Fruit fly (Drosophila melanogaster) whole organism, prepupa: ENCODE measurements around the gene CG14143.

Experiments
- Blimp-1 ChIP-seq: fragments of 200-800 bp; sonication (Bioruptor generic); optimal IDR thresholded peaks from 3 replicates; lab custom pipeline; 2017; ENCODE audit warnings: missing biosample characterization, missing genetic modification characterization, mild to moderate bottlenecking, moderate library complexity, missing genetic modification reagents
- CG10631 ChIP-seq: fragments of 200-800 bp; sonication (Bioruptor generic); optimal IDR thresholded peaks from 2 replicates; lab custom pipeline; 2016; ENCODE audit warnings: missing biosample characterization, missing genetic modification characterization
- CG10669 ChIP-seq: fragments of 200-800 bp; sonication (Bioruptor generic); optimal IDR thresholded peaks from 3 replicates; lab custom pipeline; 2018; ENCODE audit warnings: missing biosample characterization, mild to moderate bottlenecking, missing genetic modification characterization, moderate library complexity
- CG11294 ChIP-seq: fragments of 200-800 bp; sonication (Bioruptor generic); IDR thresholded peaks from 2 replicates; pipeline ENCODE4 v1.3.6; 2022; ENCODE audit warnings: missing biosample characterization, missing genetic modification characterization
- CG11762 ChIP-seq: fragments of 200-800 bp; sonication (Bioruptor generic); optimal IDR thresholded peaks from 3 replicates; lab custom pipeline; 2016; ENCODE audit warnings: missing biosample characterization, missing genetic modification characterization; ENCODE audit not compliant: insufficient read depth
- CG11902 ChIP-seq: fragments of 200-800 bp; sonication (Bioruptor generic); optimal IDR thresholded peaks from 3 replicates; lab custom pipeline; 2016; ENCODE audit warnings: missing biosample characterization, missing genetic modification characterization
- CG15336 ChIP-seq: fragments of 200-800 bp; sonication (Bioruptor generic); IDR thresholded peaks from 2 replicates; pipeline ENCODE4 v1.3.6; 2022; ENCODE audit warnings: missing biosample characterization, missing genetic modification characterization
- CG3032 ChIP-seq: fragments of 200-800 bp; optimal IDR thresholded peaks from 2 replicates; lab custom pipeline; 2019; ENCODE audit warnings: missing biosample characterization, mild to moderate bottlenecking, missing genetic modification characterization, moderate library complexity
- CG32006 ChIP-seq: fragments of 200-800 bp; sonication (Bioruptor generic); optimal IDR thresholded peaks from 3 replicates; lab custom pipeline; 2017; ENCODE audit warnings: missing biosample characterization, mild to moderate bottlenecking, missing genetic modification characterization
- CG3919 ChIP-seq: fragments of 200-800 bp; sonication (Bioruptor generic); optimal IDR thresholded peaks from 3 replicates; lab custom pipeline; 2016; ENCODE audit warnings: missing biosample characterization, missing genetic modification characterization
- CG4318 ChIP-seq: fragments of 200-800 bp; sonication (Bioruptor generic); optimal IDR thresholded peaks from 3 replicates; lab custom pipeline; 2017; ENCODE audit warnings: missing biosample characterization, mild to moderate bottlenecking, missing genetic modification characterization
- CG6163 ChIP-seq: fragments of 200-800 bp; sonication (Bioruptor generic); IDR thresholded peaks from 3 replicates; pipeline ENCODE4 v1.3.6; 2022; ENCODE audit warnings: missing biosample characterization, missing genetic modification characterization
- CG6276 ChIP-seq: fragments of 200-800 bp; sonication (Bioruptor generic); optimal IDR thresholded peaks from 2 replicates; lab custom pipeline; 2017; ENCODE audit warnings: missing biosample characterization, mild to moderate bottlenecking, missing genetic modification characterization
- CG6792 ChIP-seq: fragments of 200-800 bp; sonication (Bioruptor generic); optimal IDR thresholded peaks from 3 replicates; lab custom pipeline; 2016; ENCODE audit warnings: missing biosample characterization, missing genetic modification characterization
- CG6808 ChIP-seq: fragments of 200-800 bp; sonication (Bioruptor generic); optimal IDR thresholded peaks from 3 replicates; lab custom pipeline; 2017; ENCODE audit warnings: missing biosample characterization, missing genetic modification characterization, mild to moderate bottlenecking, moderate library complexity, missing genetic modification reagents
- CG6854 ChIP-seq: fragments of 200-800 bp; sonication (Bioruptor generic); optimal IDR thresholded peaks from 2 replicates; lab custom pipeline; 2017; ENCODE audit warnings: missing biosample characterization, mild to moderate bottlenecking, missing genetic modification characterization
- CG8119 ChIP-seq: fragments of 200-800 bp; sonication (Bioruptor generic); IDR thresholded peaks from 3 replicates; pipeline ENCODE4 v1.3.6; 2022; ENCODE audit warnings: missing biosample characterization, missing genetic modification characterization
- CG8319 ChIP-seq: fragments of 200-800 bp; sonication (Bioruptor generic); optimal IDR thresholded peaks from 3 replicates; lab custom pipeline; 2016; ENCODE audit warnings: missing biosample characterization, missing genetic modification characterization
- CG9139 ChIP-seq: fragments of 200-800 bp; sonication (Bioruptor generic); optimal IDR thresholded peaks from 3 replicates; lab custom pipeline; 2017; ENCODE audit warnings: missing biosample characterization, mild to moderate bottlenecking, missing genetic modification characterization
- Eip75B ChIP-seq: fragments of 200-800 bp; sonication (Bioruptor generic); optimal IDR thresholded peaks from 3 replicates; lab custom pipeline; 2016; ENCODE audit warnings: missing biosample characterization, missing genetic modification characterization
- Eip78C ChIP-seq: fragments of 200-800 bp; sonication (Bioruptor generic); peaks from one replicate; lab custom pipeline; 2016; ENCODE audit warnings: missing biosample characterization, missing genetic modification characterization
- Eip93F ChIP-seq: fragments of 200-800 bp; sonication (Bioruptor generic); optimal IDR thresholded peaks from 2 replicates; lab custom pipeline; 2016; ENCODE audit warnings: missing biosample characterization, mild to moderate bottlenecking, missing genetic modification characterization
- Ets21C ChIP-seq: fragments of 200-800 bp; sonication (Bioruptor generic); optimal IDR thresholded peaks from 3 replicates; lab custom pipeline; 2016; ENCODE audit warnings: missing biosample characterization, missing genetic modification characterization
- Ets96B ChIP-seq: fragments of 200-800 bp; optimal IDR thresholded peaks from 2 replicates; lab custom pipeline; 2019; ENCODE audit warnings: missing biosample characterization, mild to moderate bottlenecking, missing genetic modification characterization, moderate library complexity
- Gug ChIP-seq: fragments of 200-800 bp; sonication (Bioruptor generic); IDR thresholded peaks from 2 replicates; pipeline ENCODE4 v1.3.6; 2022; ENCODE audit warnings: missing biosample characterization, missing genetic modification characterization
- Hr39 ChIP-seq: fragments of 200-800 bp; sonication (Bioruptor generic); optimal IDR thresholded peaks from 2 replicates; lab custom pipeline; 2016; ENCODE audit warnings: missing biosample characterization, missing genetic modification characterization
- Lpt ChIP-seq: fragments of 200-800 bp; sonication (Bioruptor generic); optimal IDR thresholded peaks from 3 replicates; lab custom pipeline; 2016; ENCODE audit warnings: missing biosample characterization, missing genetic modification characterization
- Met ChIP-seq: fragments of 200-800 bp; sonication (Bioruptor generic); optimal IDR thresholded peaks from 3 replicates; lab custom pipeline; 2016; ENCODE audit warnings: missing biosample characterization, missing genetic modification characterization
- Smox ChIP-seq: fragments of 200-800 bp; sonication (Bioruptor generic); optimal IDR thresholded peaks from 3 replicates; lab custom pipeline; 2016; ENCODE audit warnings: missing biosample characterization, missing genetic modification characterization
- Sox14 ChIP-seq: fragments of 200-800 bp; sonication (Bioruptor generic); optimal IDR thresholded peaks from 3 replicates; lab custom pipeline; 2016; ENCODE audit warnings: missing biosample characterization, missing genetic modification characterization
- achi ChIP-seq: fragments of 200-800 bp; sonication (Bioruptor generic); optimal IDR thresholded peaks from 3 replicates; lab custom pipeline; 2016; ENCODE audit warnings: missing biosample characterization, missing genetic modification characterization
- acj6 ChIP-seq: fragments of 200-800 bp; sonication (Bioruptor generic); optimal IDR thresholded peaks from 3 replicates; lab custom pipeline; 2016; ENCODE audit warnings: missing biosample characterization, missing genetic modification characterization
- cyc ChIP-seq: fragments of 200-800 bp; sonication (Bioruptor generic); optimal IDR thresholded peaks from 3 replicates; lab custom pipeline; 2016; ENCODE audit warnings: missing biosample characterization, missing genetic modification characterization
- dac ChIP-seq: fragments of 200-800 bp; sonication (Bioruptor generic); optimal IDR thresholded peaks from 2 replicates; lab custom pipeline; 2017; ENCODE audit warnings: missing biosample characterization, mild to moderate bottlenecking, missing genetic modification characterization
- eg ChIP-seq: fragments of 200-800 bp; sonication (Bioruptor generic); IDR thresholded peaks from 3 replicates; pipeline ENCODE4 v1.3.6; 2022; ENCODE audit warnings: missing biosample characterization, missing genetic modification characterization
- esn ChIP-seq: fragments of 200-800 bp; sonication (Bioruptor generic); optimal IDR thresholded peaks from 2 replicates; lab custom pipeline; 2016; ENCODE audit warnings: missing biosample characterization, mild to moderate bottlenecking, missing genetic modification characterization, moderate library complexity
- fd85E ChIP-seq: fragments of 200-800 bp; sonication (Bioruptor generic); optimal IDR thresholded peaks from 3 replicates; lab custom pipeline; 2016; ENCODE audit warnings: missing biosample characterization, missing genetic modification characterization
- fkh ChIP-seq: fragments of 200-800 bp; sonication (Bioruptor generic); optimal IDR thresholded peaks from 3 replicates; lab custom pipeline; 2017; ENCODE audit warnings: missing biosample characterization, mild to moderate bottlenecking, missing genetic modification characterization, moderate library complexity
- lz ChIP-seq: fragments of 200-800 bp; sonication (Bioruptor generic); optimal IDR thresholded peaks from 3 replicates; lab custom pipeline; 2016; ENCODE audit warnings: missing biosample characterization, missing genetic modification characterization
- net ChIP-seq: fragments of 200-800 bp; sonication (Bioruptor generic); optimal IDR thresholded peaks from 3 replicates; lab custom pipeline; 2016; ENCODE audit warnings: missing biosample characterization, missing genetic modification characterization
- svp ChIP-seq: fragments of 200-800 bp; sonication (Bioruptor generic); peaks from one replicate; lab custom pipeline; 2016; ENCODE audit warnings: missing biosample characterization, missing genetic modification characterization
- topi ChIP-seq: fragments of 200-800 bp; sonication (Bioruptor generic); optimal IDR thresholded peaks from 3 replicates; lab custom pipeline; 2016; ENCODE audit warnings: missing biosample characterization, missing genetic modification characterization
- vri ChIP-seq: fragments of 200-800 bp; sonication (Bioruptor generic); optimal IDR thresholded peaks from 3 replicates; lab custom pipeline; 2016; ENCODE audit warnings: missing biosample characterization, mild to moderate bottlenecking, missing genetic modification characterization

CG14143 gene

dm6 chr3L:11091943-11092609 is 42.7 kb upstream of the CG14143 start (continued):
- TF ChIP-seq Ets21C (peak; percentile 42), acj6 (GFP tag; lab: Kevin White, UChicago) (peak; percentile 57), Smox (peak; percentile 59), CG11294 (GFP tag; lab: Robert Waterston, UW) (0 out of 2 replicates have a peak, but pooled peaks have one; percentile 9), CG15336 (0 out of 2 replicates have a peak, but pooled peaks have one; percentile 28), CG11902 (peak; percentile 28), Eip75B (GFP tag; lab: Kevin White, UChicago) (peak; percentile 58), CG8119 (GFP tag; lab: Robert Waterston, UW) (peak; percentile 39; the same call in 1 of the 3 replicates), CG9139 (GFP tag; lab: Kevin White, UChicago) (peak; percentile 48), CG32006 (peak; percentile 37), Sox14 (GFP tag; lab: Kevin White, UChicago) (peak; percentile 70), esn (GFP tag; lab: Kevin White, UChicago) (peak; percentile 74), dac (GFP tag; lab: Kevin White, UChicago) (no peak), CG6163 (GFP tag; lab: Robert Waterston, UW) (peak; percentile 72), Hr39 (peak; percentile 59), CG10631 (GFP tag; lab: Kevin White, UChicago) (peak; percentile 67), Blimp-1 (peak; percentile 15), net (GFP tag; lab: Kevin White, UChicago) (peak; percentile 45), Lpt (GFP tag; lab: Kevin White, UChicago) (peak; percentile 9), CG11762 (GFP tag; lab: Kevin White, UChicago) (peak; percentile 21)

- TF ChIP-seq CG11762 (GFP tag; lab: Kevin White, UChicago), result no peak
- no peak for TF ChIP-seq dac (GFP tag; lab: Kevin White, UChicago)
- TF ChIP-seq vri (GFP tag; lab: Kevin White, UChicago), result peak; percentile 28
These were observed 42.2 kb upstream of the CG14143 start for dm6 chr3L:11092610-11092961.

- peak; percentile 32; the same call in 1 of the 2 replicates for TF ChIP-seq CG11294 (GFP tag; lab: Robert Waterston, UW)
- peak; percentile 79 for TF ChIP-seq Eip78C (GFP tag; lab: Kevin White, UChicago)
- no peak for TF ChIP-seq CG8319 (GFP tag; lab: Kevin White, UChicago)
- TF ChIP-seq Smox, result peak; percentile 55
- no peak for TF ChIP-seq fd85E (GFP tag; lab: Kevin White, UChicago)
- peak; percentile 72 for TF ChIP-seq lz (GFP tag; lab: Kevin White, UChicago)
- no peak for TF ChIP-seq CG6808 (GFP tag; lab: Kevin White, UChicago)
- peak; percentile 52 for TF ChIP-seq Eip93F
- peak; percentile 42; the same call in 1 of the 2 replicates for TF ChIP-seq Gug (GFP tag; lab: Robert Waterston, UW)
- peak; percentile 53 for TF ChIP-seq Met
- TF ChIP-seq Ets96B (tag; lab: Kevin White, UChicago), result peak; percentile 1
- no peak for TF ChIP-seq CG9139 (GFP tag; lab: Kevin White, UChicago)
- TF ChIP-seq CG11762 (GFP tag; lab: Kevin White, UChicago), result no peak
- TF ChIP-seq CG10669, result peak; percentile 25
- TF ChIP-seq eg (GFP tag; lab: Robert Waterston, UW), result peak; percentile 62
- no peak for TF ChIP-seq CG6854 (GFP tag; lab: Kevin White, UChicago)
- peak; percentile 41 for TF ChIP-seq achi (GFP tag; lab: Kevin White, UChicago)
- TF ChIP-seq acj6 (GFP tag; lab: Kevin White, UChicago), result peak; percentile 39
- TF ChIP-seq Eip75B (GFP tag; lab: Kevin White, UChicago), result peak; percentile 41
- peak; percentile 45; the same call in 1 of the 2 replicates for TF ChIP-seq CG15336
- peak; percentile 66 for TF ChIP-seq esn (GFP tag; lab: Kevin White, UChicago)
- no peak for TF ChIP-seq CG6276 (GFP tag; lab: Kevin White, UChicago)
- peak; percentile 1 for TF ChIP-seq CG6792 (GFP tag; lab: Kevin White, UChicago)
- TF ChIP-seq CG4318 (GFP tag; lab: Kevin White, UChicago), result no peak
- peak; percentile 51 for TF ChIP-seq cyc (GFP tag; lab: Kevin White, UChicago)
- TF ChIP-seq topi (GFP tag; lab: Kevin White, UChicago), result peak; percentile 41
- peak; percentile 57 for TF ChIP-seq CG3919 (GFP tag; lab: Kevin White, UChicago)
- peak; percentile 64 for TF ChIP-seq CG6163 (GFP tag; lab: Robert Waterston, UW)
- TF ChIP-seq net (GFP tag; lab: Kevin White, UChicago), result peak; percentile 33
- TF ChIP-seq dac (GFP tag; lab: Kevin White, UChicago), result no peak
- peak; percentile 32 for TF ChIP-seq CG11902
- TF ChIP-seq CG8119 (GFP tag; lab: Robert Waterston, UW), result no peak
- TF ChIP-seq fkh (GFP tag; lab: Kevin White, UChicago), result peak; percentile 9
- TF ChIP-seq CG3032 (tag; lab: Kevin White, UChicago), result peak; percentile 48
- peak; percentile 33 for TF ChIP-seq vri (GFP tag; lab: Kevin White, UChicago)
- peak; percentile 50 for TF ChIP-seq Ets21C
- TF ChIP-seq CG10631 (GFP tag; lab: Kevin White, UChicago), result peak; percentile 53
- TF ChIP-seq svp (GFP tag; lab: Kevin White, UChicago), result peak; percentile 76
- peak; percentile 48 for TF ChIP-seq Hr39
These were observed 41.7 kb upstream of the CG14143 start, which contains the start of gene JIL-1 for dm6 chr3L:11093046-11093520. JIL-1 (minus strand) TSS chr3L:11093193.
